Fruit fly (Drosophila melanogaster) whole organism, prepupa: Measurements from ENCODE around the gene CG10725.

ENCODE experiments used
- Blimp-1 ChIP-seq: fragments of 200-800 bp; sonication (Bioruptor generic); optimal IDR thresholded peaks from 3 replicates; lab custom pipeline; 2017; ENCODE audit warnings: missing biosample characterization, missing genetic modification characterization, mild to moderate bottlenecking, moderate library complexity, missing genetic modification reagents
- CG10631 ChIP-seq: fragments of 200-800 bp; sonication (Bioruptor generic); optimal IDR thresholded peaks from 2 replicates; lab custom pipeline; 2016; ENCODE audit warnings: missing biosample characterization, missing genetic modification characterization
- CG10669 ChIP-seq: fragments of 200-800 bp; sonication (Bioruptor generic); optimal IDR thresholded peaks from 3 replicates; lab custom pipeline; 2018; ENCODE audit warnings: missing biosample characterization, mild to moderate bottlenecking, missing genetic modification characterization, moderate library complexity
- CG11294 ChIP-seq: fragments of 200-800 bp; sonication (Bioruptor generic); IDR thresholded peaks from 2 replicates; pipeline ENCODE4 v1.3.6; 2022; ENCODE audit warnings: missing biosample characterization, missing genetic modification characterization
- CG11762 ChIP-seq: fragments of 200-800 bp; sonication (Bioruptor generic); optimal IDR thresholded peaks from 3 replicates; lab custom pipeline; 2016; ENCODE audit warnings: missing biosample characterization, missing genetic modification characterization; ENCODE audit not compliant: insufficient read depth
- CG11902 ChIP-seq: fragments of 200-800 bp; sonication (Bioruptor generic); optimal IDR thresholded peaks from 3 replicates; lab custom pipeline; 2016; ENCODE audit warnings: missing biosample characterization, missing genetic modification characterization
- CG15336 ChIP-seq: fragments of 200-800 bp; sonication (Bioruptor generic); IDR thresholded peaks from 2 replicates; pipeline ENCODE4 v1.3.6; 2022; ENCODE audit warnings: missing biosample characterization, missing genetic modification characterization
- CG1621 ChIP-seq: fragments of 200-800 bp; sonication (Bioruptor generic); optimal IDR thresholded peaks from 3 replicates; lab custom pipeline; 2018; ENCODE audit warnings: missing biosample characterization, mild to moderate bottlenecking, missing genetic modification characterization
- CG16779 ChIP-seq: fragments of 200-800 bp; sonication (Bioruptor generic); optimal IDR thresholded peaks from 3 replicates; lab custom pipeline; 2017; ENCODE audit warnings: missing biosample characterization, mild to moderate bottlenecking, missing genetic modification characterization
- CG32006 ChIP-seq: fragments of 200-800 bp; sonication (Bioruptor generic); optimal IDR thresholded peaks from 3 replicates; lab custom pipeline; 2017; ENCODE audit warnings: missing biosample characterization, mild to moderate bottlenecking, missing genetic modification characterization
- CG34406 ChIP-seq: fragments of 200-800 bp; sonication (Bioruptor generic); optimal IDR thresholded peaks from 3 replicates; lab custom pipeline; 2016; ENCODE audit warnings: missing biosample characterization, missing genetic modification characterization
- CG4318 ChIP-seq: fragments of 200-800 bp; sonication (Bioruptor generic); optimal IDR thresholded peaks from 3 replicates; lab custom pipeline; 2017; ENCODE audit warnings: missing biosample characterization, mild to moderate bottlenecking, missing genetic modification characterization
- CG6163 ChIP-seq: fragments of 200-800 bp; sonication (Bioruptor generic); IDR thresholded peaks from 3 replicates; pipeline ENCODE4 v1.3.6; 2022; ENCODE audit warnings: missing biosample characterization, missing genetic modification characterization
- CG6276 ChIP-seq: fragments of 200-800 bp; sonication (Bioruptor generic); optimal IDR thresholded peaks from 2 replicates; lab custom pipeline; 2017; ENCODE audit warnings: missing biosample characterization, mild to moderate bottlenecking, missing genetic modification characterization
- CG6792 ChIP-seq: fragments of 200-800 bp; sonication (Bioruptor generic); optimal IDR thresholded peaks from 3 replicates; lab custom pipeline; 2016; ENCODE audit warnings: missing biosample characterization, missing genetic modification characterization
- CG6854 ChIP-seq: fragments of 200-800 bp; sonication (Bioruptor generic); optimal IDR thresholded peaks from 2 replicates; lab custom pipeline; 2017; ENCODE audit warnings: missing biosample characterization, mild to moderate bottlenecking, missing genetic modification characterization
- CG8119 ChIP-seq: fragments of 200-800 bp; sonication (Bioruptor generic); IDR thresholded peaks from 3 replicates; pipeline ENCODE4 v1.3.6; 2022; ENCODE audit warnings: missing biosample characterization, missing genetic modification characterization
- CG8319 ChIP-seq: fragments of 200-800 bp; sonication (Bioruptor generic); optimal IDR thresholded peaks from 3 replicates; lab custom pipeline; 2016; ENCODE audit warnings: missing biosample characterization, missing genetic modification characterization
- CG9139 ChIP-seq: fragments of 200-800 bp; sonication (Bioruptor generic); optimal IDR thresholded peaks from 3 replicates; lab custom pipeline; 2017; ENCODE audit warnings: missing biosample characterization, mild to moderate bottlenecking, missing genetic modification characterization
- Eip75B ChIP-seq: fragments of 200-800 bp; sonication (Bioruptor generic); optimal IDR thresholded peaks from 3 replicates; lab custom pipeline; 2016; ENCODE audit warnings: missing biosample characterization, missing genetic modification characterization
- Eip78C ChIP-seq: fragments of 200-800 bp; sonication (Bioruptor generic); peaks from one replicate; lab custom pipeline; 2016; ENCODE audit warnings: missing biosample characterization, missing genetic modification characterization
- Eip93F ChIP-seq: fragments of 200-800 bp; sonication (Bioruptor generic); optimal IDR thresholded peaks from 2 replicates; lab custom pipeline; 2016; ENCODE audit warnings: missing biosample characterization, mild to moderate bottlenecking, missing genetic modification characterization
- Ets21C ChIP-seq: fragments of 200-800 bp; sonication (Bioruptor generic); optimal IDR thresholded peaks from 3 replicates; lab custom pipeline; 2016; ENCODE audit warnings: missing biosample characterization, missing genetic modification characterization
- Ets96B ChIP-seq: fragments of 200-800 bp; optimal IDR thresholded peaks from 2 replicates; lab custom pipeline; 2019; ENCODE audit warnings: missing biosample characterization, mild to moderate bottlenecking, missing genetic modification characterization, moderate library complexity
- Gug ChIP-seq: fragments of 200-800 bp; sonication (Bioruptor generic); IDR thresholded peaks from 2 replicates; pipeline ENCODE4 v1.3.6; 2022; ENCODE audit warnings: missing biosample characterization, missing genetic modification characterization
- Hr38 ChIP-seq: sonication (Bioruptor generic); optimal IDR thresholded peaks from 2 replicates; lab custom pipeline; 2016; ENCODE audit warnings: missing biosample characterization, missing genetic modification characterization
- Hr39 ChIP-seq: fragments of 200-800 bp; sonication (Bioruptor generic); optimal IDR thresholded peaks from 2 replicates; lab custom pipeline; 2016; ENCODE audit warnings: missing biosample characterization, missing genetic modification characterization
- Hr4 ChIP-seq: fragments of 200-800 bp; sonication (Bioruptor generic); optimal IDR thresholded peaks from 3 replicates; lab custom pipeline; 2016; ENCODE audit warnings: missing biosample characterization, missing genetic modification characterization
- Met ChIP-seq: fragments of 200-800 bp; sonication (Bioruptor generic); optimal IDR thresholded peaks from 3 replicates; lab custom pipeline; 2016; ENCODE audit warnings: missing biosample characterization, missing genetic modification characterization
- OdsH ChIP-seq: fragments of 200-800 bp; sonication (Bioruptor generic); optimal IDR thresholded peaks from 3 replicates; lab custom pipeline; 2016; ENCODE audit warnings: missing biosample characterization, missing genetic modification characterization
- Sox102F ChIP-seq: fragments of 200-800 bp; sonication (Bioruptor generic); optimal IDR thresholded peaks from 2 replicates; lab custom pipeline; 2016; ENCODE audit warnings: missing biosample characterization, mild to moderate bottlenecking, missing genetic modification characterization
- Sox15 ChIP-seq: fragments of 200-800 bp; sonication (Bioruptor generic); optimal IDR thresholded peaks from 3 replicates; lab custom pipeline; 2016; ENCODE audit warnings: missing biosample characterization, missing genetic modification characterization
- dac ChIP-seq: fragments of 200-800 bp; sonication (Bioruptor generic); optimal IDR thresholded peaks from 2 replicates; lab custom pipeline; 2017; ENCODE audit warnings: missing biosample characterization, mild to moderate bottlenecking, missing genetic modification characterization
- eg ChIP-seq: fragments of 200-800 bp; sonication (Bioruptor generic); IDR thresholded peaks from 3 replicates; pipeline ENCODE4 v1.3.6; 2022; ENCODE audit warnings: missing biosample characterization, missing genetic modification characterization
- fkh ChIP-seq: fragments of 200-800 bp; sonication (Bioruptor generic); optimal IDR thresholded peaks from 3 replicates; lab custom pipeline; 2017; ENCODE audit warnings: missing biosample characterization, mild to moderate bottlenecking, missing genetic modification characterization, moderate library complexity
- lz ChIP-seq: fragments of 200-800 bp; sonication (Bioruptor generic); optimal IDR thresholded peaks from 3 replicates; lab custom pipeline; 2016; ENCODE audit warnings: missing biosample characterization, missing genetic modification characterization
- net ChIP-seq: fragments of 200-800 bp; sonication (Bioruptor generic); optimal IDR thresholded peaks from 3 replicates; lab custom pipeline; 2016; ENCODE audit warnings: missing biosample characterization, missing genetic modification characterization
- pdm3 ChIP-seq: fragments of 200-800 bp; sonication (Bioruptor generic); optimal IDR thresholded peaks from 3 replicates; lab custom pipeline; 2016; ENCODE audit warnings: missing biosample characterization, missing genetic modification characterization
- salr ChIP-seq, 2 experiments: fragments of 200-800 bp; sonication (Bioruptor generic); optimal IDR thresholded peaks; 3 replicates each; lab custom pipeline; 2016 to 2018; ENCODE audit warnings: missing biosample characterization in 2 of 2, missing genetic modification characterization in 2 of 2, mild to moderate bottlenecking in 1 of 2
- spab ChIP-seq: fragments of 200-800 bp; sonication (Bioruptor generic); optimal IDR thresholded peaks from 2 replicates; lab custom pipeline; 2017; ENCODE audit warnings: missing biosample characterization, mild to moderate bottlenecking, missing genetic modification characterization, missing genetic modification reagents
- ss ChIP-seq, 2 experiments: fragments of 200-800 bp; sonication (Bioruptor generic); optimal IDR thresholded peaks; 2 replicates in 1 of 2; 3 replicates in 1 of 2; lab custom pipeline; 2017 to 2018; ENCODE audit warnings: mild to moderate bottlenecking in 2 of 2, missing biosample characterization in 2 of 2, missing genetic modification characterization in 2 of 2, moderate library complexity in 1 of 2
- svp ChIP-seq: fragments of 200-800 bp; sonication (Bioruptor generic); peaks from one replicate; lab custom pipeline; 2016; ENCODE audit warnings: missing biosample characterization, missing genetic modification characterization
- vri ChIP-seq: fragments of 200-800 bp; sonication (Bioruptor generic); optimal IDR thresholded peaks from 3 replicates; lab custom pipeline; 2016; ENCODE audit warnings: missing biosample characterization, mild to moderate bottlenecking, missing genetic modification characterization

The CG10725 gene

DNA sequence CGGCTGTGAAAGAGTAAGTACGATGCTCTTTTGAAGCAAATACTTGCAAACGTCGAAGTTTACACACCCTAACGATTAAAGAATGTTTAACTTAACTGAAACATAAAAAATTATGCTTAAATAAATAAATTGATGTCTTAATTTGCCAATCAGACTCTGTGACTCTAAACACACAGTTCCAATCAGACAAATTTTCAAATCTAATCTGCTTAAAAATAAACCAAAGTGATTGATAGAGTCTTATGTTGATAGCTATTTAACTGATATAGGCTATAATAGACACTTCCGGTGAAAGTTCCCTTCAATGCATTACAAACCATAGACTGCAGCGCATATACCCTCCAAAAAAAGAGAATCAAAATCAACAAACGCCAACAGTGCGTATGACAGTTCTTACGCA, 13.8 kb downstream of the CG10725 start (continued):
- TF ChIP-seq Gug (0 out of 2 replicates have a peak, but pooled peaks have one; percentile 19), Met (GFP tag; lab: Kevin White, UChicago) (no peak), spab (GFP tag; lab: Kevin White, UChicago) (no peak), CG1621 (tag; lab: Kevin White, UChicago) (no peak), Eip93F (no peak), CG32006 (peak; percentile 70), CG10669 (GFP tag; lab: Kevin White, UChicago) (no peak), CG11762 (GFP tag; lab: Kevin White, UChicago) (peak; percentile 7), Eip78C (peak; percentile 64), Sox102F (GFP tag; lab: Kevin White, UChicago) (peak; percentile 23), Ets96B (tag; lab: Kevin White, UChicago) (no peak), CG16779 (tag; lab: Kevin White, UChicago) (no peak), Eip75B (GFP tag; lab: Kevin White, UChicago) (no peak), CG10631 (GFP tag; lab: Kevin White, UChicago) (no peak), CG9139 (GFP tag; lab: Kevin White, UChicago) (no peak)

DNA sequence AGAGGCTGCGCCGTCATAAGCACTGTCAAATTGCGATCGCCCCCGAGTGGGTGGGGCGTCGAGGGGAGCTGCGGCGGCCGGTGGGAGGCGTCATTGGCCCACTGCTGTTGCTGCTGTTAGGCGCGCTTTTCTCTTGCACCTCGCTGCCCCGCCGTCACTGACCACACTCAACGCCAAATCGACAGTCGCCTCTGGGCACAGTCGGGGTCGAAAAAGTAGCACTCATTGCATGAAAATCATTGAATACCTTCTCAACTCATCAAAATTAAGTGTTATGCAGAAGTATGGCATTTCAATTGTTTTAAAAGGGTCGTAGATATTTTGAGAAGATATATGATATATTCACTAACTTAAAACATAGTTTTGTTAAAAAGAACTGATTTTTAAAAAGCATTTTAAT, 14.5 kb downstream of the CG10725 start:
- TF ChIP-seq Eip78C (peak; percentile 20), fkh (GFP tag; lab: Kevin White, UChicago) (no peak), Hr4 (GFP tag; lab: Kevin White, UChicago) (peak; percentile 61), CG6163 (GFP tag; lab: Robert Waterston, UW) (0 out of 3 replicates have a peak, but pooled peaks have one; percentile 19), CG32006 (peak; percentile 70), salr (GFP tag; optimal IDR thresholded peaks at IDR 0.05; lab: Kevin White, UChicago) (peak in 1 of 2 experiments; percentile 24), CG11902 (GFP tag; lab: Kevin White, UChicago) (no peak), OdsH (GFP tag; lab: Kevin White, UChicago) (peak; percentile 31), lz (GFP tag; lab: Kevin White, UChicago) (no peak), CG8119 (GFP tag; lab: Robert Waterston, UW) (0 out of 3 replicates have a peak, but pooled peaks have one; percentile 30), CG15336 (GFP tag; lab: Robert Waterston, UW) (peak; percentile 49; the same call in 1 of the 2 replicates), CG11294 (GFP tag; lab: Robert Waterston, UW) (peak; percentile 12; the same call in 1 of the 2 replicates), CG34406 (no peak), Blimp-1 (GFP tag; lab: Kevin White, UChicago) (no peak), pdm3 (peak; percentile 36), Hr39 (GFP tag; lab: Kevin White, UChicago) (peak; percentile 18), CG6276 (GFP tag; lab: Kevin White, UChicago) (peak; percentile 57), eg (GFP tag; lab: Robert Waterston, UW) (peak; percentile 69), net (GFP tag; lab: Kevin White, UChicago) (peak; percentile 17), CG8319 (GFP tag; lab: Kevin White, UChicago) (no peak), CG6854 (no peak)

DNA sequence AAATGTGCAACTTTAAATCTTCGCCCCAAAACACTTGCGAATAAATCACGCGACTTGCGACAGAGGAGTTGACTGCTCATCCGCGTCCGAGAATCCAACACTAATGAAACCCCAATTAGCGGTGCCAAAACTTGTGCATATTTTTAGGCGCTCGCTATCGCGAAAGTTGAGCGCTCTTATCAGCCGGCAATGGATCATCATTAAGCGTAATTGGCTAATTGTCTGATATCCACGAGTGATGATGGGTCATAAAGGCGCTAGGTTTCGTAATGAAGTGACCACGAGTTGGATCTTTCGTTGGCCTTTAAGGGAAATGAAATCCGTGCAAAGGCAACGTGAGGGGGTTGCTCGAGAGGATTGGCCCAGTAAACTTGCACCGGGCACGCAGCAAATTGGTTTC, 17.0 kb downstream of the CG10725 start:
- TF ChIP-seq Ets96B (tag; lab: Kevin White, UChicago): no peak
- TF ChIP-seq vri (GFP tag; lab: Kevin White, UChicago): peak; percentile 14
- TF ChIP-seq salr (GFP tag; optimal IDR thresholded peaks at IDR 0.05; lab: Kevin White, UChicago): no peak

DNA sequence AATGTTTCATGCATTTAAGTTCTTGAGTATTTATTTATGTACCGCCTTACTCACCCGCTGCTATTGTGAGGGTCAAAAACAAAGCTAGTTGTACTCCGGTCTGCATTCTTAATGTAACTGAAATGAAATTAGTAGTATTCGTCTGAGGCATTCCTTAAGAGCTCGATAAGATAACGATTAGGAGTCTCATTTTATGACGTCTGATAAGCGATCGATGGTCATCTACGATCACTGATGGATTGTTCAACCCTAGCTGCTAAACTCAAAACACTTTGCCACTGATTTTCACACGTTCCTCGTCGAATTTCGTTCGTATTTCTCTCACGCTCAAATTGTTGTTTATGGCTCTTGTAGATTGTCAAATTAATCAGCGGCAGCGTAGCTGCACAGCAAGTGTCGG, 19.4 kb downstream of the CG10725 start, which contains the start of gene CG10116:
TSS of gene CG10116 (minus strand) at position 106 of the 400 bp plus-strand sequence.
- TF ChIP-seq Hr38 (GFP tag; lab: Kevin White, UChicago) (no peak), svp (GFP tag; lab: Kevin White, UChicago) (no peak), Eip78C (no peak), ss (GFP tag; optimal IDR thresholded peaks at IDR 0.05; lab: Kevin White, UChicago) (no peak), CG8119 (GFP tag; lab: Robert Waterston, UW) (no peak), Ets21C (no peak), fkh (GFP tag; lab: Kevin White, UChicago) (no peak), Sox15 (GFP tag; lab: Kevin White, UChicago) (no peak), CG6792 (GFP tag; lab: Kevin White, UChicago) (no peak), salr (GFP tag; optimal IDR thresholded peaks at IDR 0.05; lab: Kevin White, UChicago) (no peak), CG34406 (no peak), CG4318 (GFP tag; lab: Kevin White, UChicago) (no peak), dac (GFP tag; lab: Kevin White, UChicago) (no peak)
